Worm (Caenorhabditis elegans) whole organism, L3 larva: ENCODE measurements around the gene Y32B12B.2.
A peak's percentile ranks its signal among the peaks of the same experiment; 100 is the strongest.

Experiments used
- ZK546.5 ChIP-seq: sonication (generic microtip); optimal IDR thresholded peaks from 2 replicates; lab custom pipeline; 2017; ENCODE audit warnings: missing biosample characterization, missing genetic modification characterization
- ceh-28 ChIP-seq: fragments of 150-350 bp; optimal IDR thresholded peaks from 2 replicates; lab custom pipeline; 2014; ENCODE audit warnings: missing biosample characterization, missing genetic modification reagents, missing genetic modification characterization
- ceh-9 ChIP-seq: sonication (generic microtip); optimal IDR thresholded peaks from 2 replicates; lab custom pipeline; 2018; ENCODE audit warnings: missing biosample characterization, missing genetic modification characterization
- daf-12 ChIP-seq: fragments of 150-350 bp; optimal IDR thresholded peaks from 2 replicates; lab custom pipeline; 2014; ENCODE audit warnings: missing biosample characterization, missing genetic modification reagents, missing genetic modification characterization
- egl-5 ChIP-seq: fragments of 150-350 bp; optimal IDR thresholded peaks from 2 replicates; lab custom pipeline; 2017; ENCODE audit warnings: missing biosample characterization, missing genetic modification reagents, missing genetic modification characterization, inconsistent platforms
- elt-1 ChIP-seq: fragments of 150-350 bp; optimal IDR thresholded peaks from 2 replicates; lab custom pipeline; 2014; ENCODE audit warnings: missing biosample characterization, missing genetic modification characterization
- elt-2 ChIP-seq: sonication (generic microtip); optimal IDR thresholded peaks from 2 replicates; lab custom pipeline; 2016; ENCODE audit warnings: missing genetic modification reagents, mild to moderate bottlenecking, missing genetic modification characterization, missing compliant biosample characterization
- elt-3 ChIP-seq, 3 experiments: fragments of 150-350 bp in 1 of 3; sonication (generic microtip) in 2 of 3; optimal IDR thresholded peaks; 2 replicates in 2 of 3; 4 replicates in 1 of 3; lab custom pipeline; 2014 to 2017; ENCODE audit warnings: missing biosample characterization in 3 of 3, missing genetic modification characterization in 3 of 3
- eor-1 ChIP-seq, 2 experiments: fragments of 150-350 bp; optimal IDR thresholded peaks; 2 replicates each; lab custom pipeline; 2014 to 2018; ENCODE audit warnings: missing biosample characterization in 2 of 2, missing genetic modification characterization in 2 of 2
- fkh-10 ChIP-seq: sonication (generic microtip); optimal IDR thresholded peaks from 2 replicates; lab custom pipeline; 2017; ENCODE audit warnings: missing biosample characterization, missing genetic modification reagents, missing genetic modification characterization
- fkh-2 ChIP-seq: fragments of 150-350 bp; optimal IDR thresholded peaks from 2 replicates; lab custom pipeline; 2014; ENCODE audit warnings: missing biosample characterization, missing genetic modification reagents, missing genetic modification characterization
- fos-1 ChIP-seq: fragments of 150-350 bp; optimal IDR thresholded peaks from 2 replicates; lab custom pipeline; 2014; ENCODE audit warnings: missing biosample characterization, missing genetic modification characterization
- hmg-11 ChIP-seq: sonication (generic microtip); optimal IDR thresholded peaks from 2 replicates; lab custom pipeline; 2016; ENCODE audit warnings: missing genetic modification characterization, missing compliant biosample characterization
- lin-15B ChIP-seq: fragments of 150-350 bp; optimal IDR thresholded peaks from 2 replicates; lab custom pipeline; 2014; ENCODE audit warnings: missing biosample characterization, missing genetic modification characterization
- mml-1 ChIP-seq: fragments of 150-350 bp; sonication (generic microtip); optimal IDR thresholded peaks from 3 replicates; lab custom pipeline; 2014; ENCODE audit warnings: missing biosample characterization, missing genetic modification characterization
- nfya-1 ChIP-seq: sonication (generic microtip); optimal IDR thresholded peaks from 2 replicates; lab custom pipeline; 2017; ENCODE audit warnings: missing genetic modification characterization, mild to moderate bottlenecking, missing compliant biosample characterization, antibody characterized with exemption, moderate library complexity; ENCODE audit not compliant: insufficient read depth
- nhr-11 ChIP-seq: fragments of 150-350 bp; optimal IDR thresholded peaks from 2 replicates; lab custom pipeline; 2014; ENCODE audit warnings: missing biosample characterization, missing genetic modification characterization
- nhr-12 ChIP-seq: fragments of 150-350 bp; optimal IDR thresholded peaks from 2 replicates; lab custom pipeline; 2014; ENCODE audit warnings: missing biosample characterization, missing genetic modification characterization
- nhr-25 ChIP-seq: sonication (generic microtip); optimal IDR thresholded peaks from 2 replicates; lab custom pipeline; 2017; ENCODE audit warnings: missing biosample characterization, missing genetic modification characterization
- nhr-28 ChIP-seq: fragments of 150-350 bp; optimal IDR thresholded peaks from 2 replicates; lab custom pipeline; 2014; ENCODE audit warnings: missing biosample characterization, missing genetic modification characterization
- nhr-43 ChIP-seq: sonication (generic microtip); optimal IDR thresholded peaks from 2 replicates; lab custom pipeline; 2016; ENCODE audit warnings: mild to moderate bottlenecking, missing genetic modification characterization, missing compliant biosample characterization; ENCODE audit not compliant: poor library complexity, severe bottlenecking
- nhr-67 ChIP-seq: fragments of 150-350 bp; optimal IDR thresholded peaks from 2 replicates; lab custom pipeline; 2014; ENCODE audit warnings: missing biosample characterization, missing genetic modification characterization
- nhr-77 ChIP-seq: fragments of 150-350 bp; optimal IDR thresholded peaks from 2 replicates; lab custom pipeline; 2014; ENCODE audit warnings: missing biosample characterization, missing genetic modification characterization
- pha-4 ChIP-seq: fragments of 150-350 bp; optimal IDR thresholded peaks from 2 replicates; lab custom pipeline; 2014; ENCODE audit warnings: missing biosample characterization, missing genetic modification reagents, missing genetic modification characterization
- pqm-1 ChIP-seq: fragments of 150-350 bp; optimal IDR thresholded peaks from 2 replicates; lab custom pipeline; 2017; ENCODE audit warnings: missing biosample characterization, missing genetic modification characterization, inconsistent platforms
- skn-1 ChIP-seq: fragments of 150-350 bp; optimal IDR thresholded peaks from 2 replicates; lab custom pipeline; 2014; ENCODE audit warnings: missing biosample characterization, missing genetic modification characterization
- snpc-4 ChIP-seq: fragments of 150-350 bp; optimal IDR thresholded peaks from 2 replicates; lab custom pipeline; 2014; ENCODE audit warnings: missing biosample characterization, missing genetic modification characterization
- tbx-2 ChIP-seq: sonication (generic microtip); optimal IDR thresholded peaks from 2 replicates; lab custom pipeline; 2016; ENCODE audit warnings: mild to moderate bottlenecking, missing genetic modification characterization, missing compliant biosample characterization
- unc-39 ChIP-seq: sonication (generic microtip); optimal IDR thresholded peaks from 4 replicates; lab custom pipeline; 2017; ENCODE audit warnings: missing biosample characterization, missing genetic modification characterization
- zag-1 ChIP-seq: fragments of 150-350 bp; optimal IDR thresholded peaks from 2 replicates; lab custom pipeline; 2014; ENCODE audit warnings: missing biosample characterization, missing genetic modification characterization
- ztf-11 ChIP-seq: fragments of 150-350 bp; optimal IDR thresholded peaks from 2 replicates; lab custom pipeline; 2014; ENCODE audit warnings: missing biosample characterization, missing genetic modification characterization

The Y32B12B.2 gene

DNA sequence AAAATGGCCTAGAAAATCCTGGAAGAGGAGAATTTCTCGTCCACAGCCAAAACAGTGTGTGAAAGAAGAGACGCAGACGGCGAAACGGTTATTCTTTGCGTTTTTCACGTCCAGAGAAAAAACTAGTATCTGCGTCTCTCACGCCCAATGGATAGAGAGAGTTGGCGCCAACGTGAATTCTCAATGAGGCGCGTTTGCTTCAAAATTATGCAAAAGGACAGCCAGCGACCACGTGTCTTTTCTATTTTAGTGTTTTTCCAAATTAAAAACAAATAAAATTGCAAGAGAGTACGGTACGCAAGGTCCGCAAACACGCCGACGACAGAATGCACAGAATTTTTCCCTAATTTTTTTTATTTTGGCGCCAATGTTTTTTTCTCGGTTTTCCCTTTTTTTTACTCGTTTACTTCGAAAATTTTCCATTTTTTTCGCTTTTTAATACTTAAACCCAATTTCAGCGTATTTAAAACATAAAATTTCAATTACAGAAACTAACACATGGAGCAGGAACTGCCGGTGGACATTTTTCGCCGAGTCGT lies at the start of gene Y32B12B.2:
Gene Y32B12B.2, plus strand, starts transcription at position 489 of the 539 bp plus-strand sequence.
- TF ChIP-seq tbx-2 (tag; lab: Kevin White, UChicago) (no peak), lin-15B (tag; lab: Kevin White, UChicago) (peak; percentile 73), elt-2 (tag; lab: Kevin White, UChicago) (peak; percentile 36), ceh-9 (no peak), nfya-1 (tag; lab: Kevin White, UChicago) (peak; percentile 83)

DNA sequence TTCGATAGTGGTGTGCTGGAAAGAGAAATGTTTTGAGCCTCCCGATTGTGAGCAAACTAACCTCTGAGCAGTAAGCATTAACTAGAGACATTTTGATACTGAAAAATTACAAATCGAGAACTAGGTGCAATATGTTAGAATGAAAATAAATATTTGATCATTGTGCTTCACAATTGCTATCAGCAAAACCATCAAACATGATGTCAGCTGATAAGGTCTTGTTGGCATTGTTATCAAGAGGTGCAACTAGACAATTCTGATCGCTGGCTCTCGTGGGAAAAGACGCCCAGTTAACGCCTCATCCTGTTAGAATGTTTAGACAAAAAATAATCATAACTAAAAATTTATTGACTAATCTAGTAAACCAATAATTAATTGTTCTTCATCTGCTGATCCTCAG lies 43.8 kb upstream of the Y32B12B.2 start, which contains the start of gene comt-2:
Gene comt-2, minus strand, starts transcription at position 131 of the 400 bp plus-strand sequence.
- TF ChIP-seq nhr-43 (tag; lab: Kevin White, UChicago) (no peak), elt-2 (tag; lab: Kevin White, UChicago) (peak; percentile 88), skn-1 (tag; lab: Kevin White, UChicago) (no peak), daf-12 (tag; lab: Kevin White, UChicago) (no peak), pqm-1 (tag; lab: Kevin White, UChicago) (peak; percentile 63), egl-5 (tag; lab: Kevin White, UChicago) (no peak), eor-1 (tag; optimal IDR thresholded peaks at IDR 0.05; lab: Kevin White, UChicago) (no peak)
- TF ChIP-seq, all 47 proteins: peak for 2

DNA sequence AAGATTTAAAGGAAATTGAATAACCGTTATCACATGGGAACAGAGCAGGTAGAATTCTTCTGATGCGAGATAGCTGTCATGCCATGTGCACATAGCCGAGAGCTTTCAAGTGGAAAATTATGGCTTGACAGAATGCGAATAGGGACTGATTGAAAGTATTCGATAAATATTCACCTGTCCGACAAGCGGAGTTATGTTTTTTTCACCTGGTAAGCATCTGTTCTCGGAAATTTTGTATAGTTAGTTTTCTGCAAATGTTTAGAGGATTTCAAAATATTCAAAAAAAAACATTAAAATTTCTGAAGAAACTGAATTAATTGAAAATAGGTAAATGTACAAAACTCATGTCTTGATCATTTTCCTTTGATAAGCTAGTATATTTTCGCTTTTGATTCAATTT lies 40.7 kb upstream of the Y32B12B.2 start, which contains the start of gene srh-136:
Gene srh-136, minus strand, starts transcription at position 93 of the 400 bp plus-strand sequence.
- TF ChIP-seq fos-1 (no peak), tbx-2 (tag; lab: Kevin White, UChicago) (no peak), nhr-25 (tag; lab: Kevin White, UChicago) (no peak), elt-1 (tag; lab: Kevin White, UChicago) (no peak), snpc-4 (no peak), nhr-12 (tag; lab: Kevin White, UChicago) (no peak), mml-1 (tag; lab: Kevin White, UChicago) (no peak), ZK546.5 (tag; lab: Kevin White, UChicago) (no peak)

DNA sequence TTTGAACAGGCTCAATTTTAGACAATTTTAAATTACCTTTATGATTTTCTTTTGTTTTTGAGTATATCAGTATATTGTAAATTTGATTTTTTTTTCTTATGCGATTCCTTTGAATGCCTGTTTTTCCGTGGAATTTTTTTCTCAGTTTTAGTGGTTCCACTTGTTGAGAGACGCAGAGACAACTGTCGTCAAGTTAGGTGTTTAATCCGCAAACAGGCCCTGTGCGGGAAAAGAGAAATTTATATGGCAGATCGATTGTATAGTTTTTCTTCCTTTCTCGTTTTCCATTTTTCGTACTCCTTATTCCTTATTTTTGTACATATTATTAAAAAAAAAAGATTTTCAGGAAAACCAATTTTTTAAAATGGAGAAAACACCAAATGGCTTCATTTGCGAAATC lies 39.2 kb upstream of the Y32B12B.2 start, which contains the start of gene F36D3.1:
Gene F36D3.1, plus strand, starts transcription at position 347 of the 400 bp plus-strand sequence.
- TF ChIP-seq nhr-67 (tag; lab: Kevin White, UChicago) (no peak), lin-15B (tag; lab: Kevin White, UChicago) (peak; percentile 64), elt-2 (tag; lab: Kevin White, UChicago) (peak; percentile 19), snpc-4 (peak; percentile 70), fkh-2 (tag; lab: Kevin White, UChicago) (no peak), elt-3 (tag; optimal IDR thresholded peaks at IDR 0.05; lab: Kevin White, UChicago) (no peak), pha-4 (peak; percentile 58), nhr-43 (tag; lab: Kevin White, UChicago) (no peak), hmg-11 (peak; percentile 22), ceh-28 (tag; lab: Kevin White, UChicago) (peak; percentile 36), nfya-1 (tag; lab: Kevin White, UChicago) (peak; percentile 70), skn-1 (tag; lab: Kevin White, UChicago) (peak; percentile 15)

DNA sequence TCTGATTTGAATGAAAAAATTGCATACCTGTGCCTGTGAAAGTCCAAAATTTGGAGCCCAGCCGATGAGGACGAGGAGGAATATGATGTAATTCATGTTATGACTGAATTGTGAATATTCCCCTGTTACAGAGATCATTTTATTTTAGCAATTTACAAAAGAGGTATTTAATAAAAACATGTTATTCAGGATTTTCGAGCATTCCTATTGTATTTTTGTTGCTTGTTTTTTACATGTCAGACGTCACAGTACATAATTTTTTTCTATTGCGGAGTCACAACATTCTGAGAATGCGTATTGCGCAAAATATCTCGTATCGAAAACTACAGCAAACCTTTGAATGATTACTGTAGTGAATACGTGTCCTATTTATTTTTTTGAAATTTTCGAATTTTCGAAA lies 35.0 kb upstream of the Y32B12B.2 start, which contains the start of gene F36D3.14:
Gene F36D3.14, minus strand, starts transcription at position 101 of the 400 bp plus-strand sequence.
- TF ChIP-seq ztf-11: no peak
- no peak for TF ChIP-seq eor-1 (tag; optimal IDR thresholded peaks at IDR 0.05; lab: Kevin White, UChicago)
- no peak for TF ChIP-seq fkh-2 (tag; lab: Kevin White, UChicago)
- no peak for TF ChIP-seq fkh-10 (GFP tag; lab: Kevin White, UChicago)
- no peak for TF ChIP-seq zag-1 (tag; lab: Kevin White, UChicago)
- TF ChIP-seq nhr-77 (tag; lab: Kevin White, UChicago): no peak
- no peak for TF ChIP-seq unc-39
- TF ChIP-seq nhr-12 (tag; lab: Kevin White, UChicago): no peak
- no peak for TF ChIP-seq nhr-11 (tag; lab: Kevin White, UChicago)
- no peak for TF ChIP-seq nhr-28 (tag; lab: Kevin White, UChicago)
- TF ChIP-seq nhr-25 (tag; lab: Kevin White, UChicago): no peak
